Worm (Caenorhabditis elegans): Measurements from ENCODE around the gene srx-114.

srx-114 gene

ce11 chrII:5408924-5409323, 24.0 kb downstream of the srx-114 start, which contains the start of the genes EEED8.12 and EEED8.4:
Gene EEED8.12 (minus strand): TSS chrII:5409024.
Gene EEED8.4 (plus strand): TSS chrII:5409319.
- TF ChIP-seq unc-62 (GFP tag; optimal IDR thresholded peaks at IDR 0.05) = no peak

ce11 chrII:5407548-5407947, 25.4 kb downstream of the srx-114 start, which contains the start of gene clec-141:
Gene clec-141 (minus strand): TSS chrII:5407648.
- no peak for TF ChIP-seq unc-62 (GFP tag; optimal IDR thresholded peaks at IDR 0.05)

ce11 chrII:5399201-5399600, 33.8 kb downstream of the srx-114 start, which contains the start of gene mog-5:
Gene mog-5 (plus strand): TSS chrII:5399538.
- no peak for TF ChIP-seq unc-62 (GFP tag; optimal IDR thresholded peaks at IDR 0.05)

ce11 chrII:5398779-5399178, 34.2 kb downstream of the srx-114 start, which contains the start of gene fbxl-3:
Gene fbxl-3 (minus strand): TSS chrII:5398902.
- no peak for TF ChIP-seq unc-62 (GFP tag; optimal IDR thresholded peaks at IDR 0.05)

- no peak for TF ChIP-seq unc-62 (GFP tag; optimal IDR thresholded peaks at IDR 0.05)
Measured at ce11 chrII:5395594-5395993, 37.4 kb downstream of the srx-114 start, which contains the start of gene pink-1. Gene pink-1 (minus strand): TSS chrII:5395694.

- no peak for TF ChIP-seq unc-62 (GFP tag; optimal IDR thresholded peaks at IDR 0.05)
Measured at ce11 chrII:5393090-5393489, 39.9 kb downstream of the srx-114 start, which contains the start of gene brap-2. Gene brap-2 (minus strand): TSS chrII:5393190.

ce11 chrII:5391447-5391846, 41.5 kb downstream of the srx-114 start:
- no peak for TF ChIP-seq unc-62 (GFP tag; optimal IDR thresholded peaks at IDR 0.05)

- no peak for TF ChIP-seq unc-62 (GFP tag; optimal IDR thresholded peaks at IDR 0.05)
Measured at ce11 chrII:5389831-5390323, 43.1 kb downstream of the srx-114 start, which contains the start of gene ndx-6. Gene ndx-6 (minus strand): TSS chrII:5389881.

- TF ChIP-seq unc-62 (GFP tag; optimal IDR thresholded peaks at IDR 0.05) = no peak
Measured at ce11 chrII:5388786-5389421, 44.1 kb downstream of the srx-114 start, which contains the start of gene rsp-4. Gene rsp-4 (minus strand): TSS chrII:5388836.

- no peak for TF ChIP-seq unc-62 (GFP tag; optimal IDR thresholded peaks at IDR 0.05)
Measured at ce11 chrII:5387217-5387616, 45.8 kb downstream of the srx-114 start, which contains the start of gene ccpp-6. Gene ccpp-6 (minus strand): TSS chrII:5387317.

ce11 chrII:5384282-5384681, 48.7 kb downstream of the srx-114 start:
- TF ChIP-seq unc-62 (GFP tag; optimal IDR thresholded peaks at IDR 0.05) = no peak
